Worm (Caenorhabditis elegans): Measurements from ENCODE around the gene Y110A2AL.9.

DNA sequence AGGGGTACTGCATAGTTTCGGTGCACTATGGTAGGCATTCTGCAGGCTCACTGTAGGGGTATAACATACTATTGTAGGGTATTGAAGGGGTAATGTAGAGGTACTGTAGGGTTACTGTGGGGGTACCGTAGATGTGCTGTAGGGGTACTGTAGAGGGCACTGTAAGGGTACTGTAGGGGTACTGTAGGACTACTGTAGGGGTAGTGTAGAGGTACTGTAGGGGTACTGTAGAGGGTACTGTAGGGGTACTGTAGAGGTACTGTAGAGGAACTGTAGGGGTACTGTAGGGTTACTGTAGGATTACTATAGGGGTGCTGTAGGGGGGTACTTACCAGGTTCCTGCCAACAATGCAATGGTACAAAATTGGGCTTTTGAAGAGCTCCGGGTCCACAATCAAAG, 36.3 kb downstream of the Y110A2AL.9 start:
- TF ChIP-seq drap-1 (GFP tag; optimal IDR thresholded peaks at IDR 0.05) (no peak), snpc-4 (tag; optimal IDR thresholded peaks at IDR 0.05) (no peak), lin-13 (tag; optimal IDR thresholded peaks at IDR 0.05) (no peak), nhr-2 (tag; optimal IDR thresholded peaks at IDR 0.05) (no peak), nhr-76 (tag; optimal IDR thresholded peaks at IDR 0.05) (no peak), pha-4 (tag; optimal IDR thresholded peaks at IDR 0.05) (no peak), mep-1 (tag; optimal IDR thresholded peaks at IDR 0.05) (no peak), nhr-28 (tag; optimal IDR thresholded peaks at IDR 0.05) (no peak), mab-5 (tag; optimal IDR thresholded peaks at IDR 0.05) (no peak), lsy-2 (tag; optimal IDR thresholded peaks at IDR 0.05) (peak; percentile 34), unc-39 (tag; optimal IDR thresholded peaks at IDR 0.05) (no peak), unc-62 (GFP tag; optimal IDR thresholded peaks at IDR 0.05) (no peak), nhr-12 (tag; optimal IDR thresholded peaks at IDR 0.05) (no peak), blmp-1 (tag; optimal IDR thresholded peaks at IDR 0.05) (no peak)
